Worm (Caenorhabditis elegans) whole organism, mixed stage, embryonic: ENCODE measurements around the gene F07C6.6.

Experiments
- ces-1 ChIP-seq: fragments of 150-350 bp; optimal IDR thresholded peaks from 2 replicates; lab custom pipeline; 2014; ENCODE audit warnings: missing biosample characterization, missing genetic modification reagents, missing genetic modification characterization
- elt-3 ChIP-seq: fragments of 150-350 bp; optimal IDR thresholded peaks from 2 replicates; lab custom pipeline; 2014; ENCODE audit warnings: missing biosample characterization, missing genetic modification characterization
- lin-13 ChIP-seq: fragments of 150-350 bp; optimal IDR thresholded peaks from 2 replicates; lab custom pipeline; 2014; ENCODE audit warnings: missing biosample characterization, missing genetic modification characterization
- lsy-2 ChIP-seq: fragments of 150-350 bp; optimal IDR thresholded peaks from 2 replicates; lab custom pipeline; 2014; ENCODE audit warnings: missing biosample characterization, missing genetic modification characterization
- unc-39 ChIP-seq: fragments of 150-350 bp; optimal IDR thresholded peaks from 2 replicates; lab custom pipeline; 2014; ENCODE audit warnings: missing biosample characterization, missing genetic modification characterization
- unc-62 ChIP-seq: fragments of 150-350 bp; optimal IDR thresholded peaks from 2 replicates; lab custom pipeline; 2014; ENCODE audit warnings: missing biosample characterization, missing genetic modification reagents, missing genetic modification characterization

DNA sequence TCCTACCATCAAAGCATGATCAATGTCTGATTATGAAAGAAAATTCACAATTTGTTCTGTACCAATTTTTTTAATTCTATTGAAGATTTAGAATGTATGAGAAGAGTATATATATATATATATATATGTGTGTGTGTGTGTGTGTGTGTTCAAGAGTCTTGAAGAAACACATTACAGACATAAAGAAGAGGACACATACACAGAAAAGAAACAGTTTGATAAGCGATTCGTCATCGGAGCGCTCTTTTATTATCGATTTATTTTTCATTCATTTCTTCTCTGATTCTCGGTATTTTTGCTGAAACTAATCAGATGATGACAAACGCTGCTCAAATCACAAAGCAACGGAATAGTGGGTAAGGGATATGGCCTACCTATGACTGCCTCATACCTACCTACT lies 1.0 kb downstream of the F07C6.6 start, which contains the start of gene pin-2:
- no peak for TF ChIP-seq unc-39 (tag; lab: Kevin White, UChicago)
- no peak for TF ChIP-seq ces-1
- no peak for TF ChIP-seq lin-13 (tag; lab: Kevin White, UChicago)
- no peak for TF ChIP-seq lsy-2 (tag; lab: Kevin White, UChicago)
- no peak for TF ChIP-seq unc-62 (GFP tag; lab: Kevin White, UChicago)
- TF ChIP-seq elt-3: no peak
